Worm (Caenorhabditis elegans) whole organism, L4 larva: ENCODE results near the gene fum-1.
A peak's percentile ranks its signal among the peaks of the same experiment; 100 is the strongest.

Experiments used
- F44E2.7 ChIP-seq: fragments of 200-800 bp; sonication (Bioruptor generic); IDR thresholded peaks from 2 replicates; pipeline ENCODE4 v2.1.2; 2022; ENCODE audit warnings: missing genetic modification characterization, missing compliant biosample characterization
- fkh-10 ChIP-seq: fragments of 150-350 bp; optimal IDR thresholded peaks from 2 replicates; lab custom pipeline; 2014; ENCODE audit warnings: missing biosample characterization, missing genetic modification reagents, missing genetic modification characterization
- gei-8 ChIP-seq: fragments of 200-800 bp; sonication (Bioruptor generic); optimal IDR thresholded peaks from 2 replicates; lab custom pipeline; 2018; ENCODE audit warnings: mild to moderate bottlenecking, missing genetic modification characterization, missing compliant biosample characterization
- lin-39 ChIP-seq: fragments of 150-350 bp; optimal IDR thresholded peaks from 2 replicates; lab custom pipeline; 2014; ENCODE audit warnings: missing biosample characterization, missing genetic modification reagents, missing genetic modification characterization
- mep-1 ChIP-seq: fragments of 150-350 bp; sonication (generic microtip); optimal IDR thresholded peaks from 3 replicates; lab custom pipeline; 2014; ENCODE audit warnings: missing biosample characterization, missing genetic modification characterization
- unc-62 ChIP-seq, 3 experiments: fragments of 150-350 bp in 1 of 3; sonication (generic microtip); optimal IDR thresholded peaks in 2 of 3; peaks in 1 of 3; 1 replicate in 1 of 3; 2 replicates in 2 of 3; lab custom pipeline; 2014 to 2017; ENCODE audit warnings: missing biosample characterization in 3 of 3, missing genetic modification characterization in 3 of 3, missing genetic modification reagents in 3 of 3, missing genotype in 1 of 3
- zip-11 ChIP-seq: fragments of 200-800 bp; sonication (Bioruptor generic); IDR thresholded peaks from 2 replicates; pipeline ENCODE4 v1.3.6; 2022; ENCODE audit warnings: missing genetic modification characterization, missing compliant biosample characterization
- ztf-11 ChIP-seq: fragments of 150-350 bp; optimal IDR thresholded peaks from 2 replicates; lab custom pipeline; 2014; ENCODE audit warnings: missing biosample characterization, missing genetic modification characterization

ce11 chrIII:7508128-7508635, 42.8 kb downstream of the fum-1 start, which contains the start of gene cls-1:
- TF ChIP-seq gei-8 (GFP tag; lab: Kevin White, UChicago): no peak
- no peak for TF ChIP-seq lin-39 (tag; lab: Kevin White, UChicago)
- no peak for TF ChIP-seq ztf-11 (tag; lab: Kevin White, UChicago)
- TF ChIP-seq zip-11 (GFP tag; lab: Robert Waterston, UW): no peak
- TF ChIP-seq unc-62 (GFP tag; optimal IDR thresholded peaks at IDR 0.05 in 1 of 2; lab: Kevin White, UChicago): peak in 1 of 2 experiments; percentile 53
- TF ChIP-seq unc-62 (tag; optimal IDR thresholded peaks at IDR 0.05; lab: Kevin White, UChicago): no peak
- TF ChIP-seq F44E2.7 (GFP tag; lab: Robert Waterston, UW): no peak
- no peak for TF ChIP-seq fkh-10 (GFP tag; lab: Kevin White, UChicago)
- TF ChIP-seq mep-1 (tag; lab: Kevin White, UChicago): no peak
